Worm (Caenorhabditis elegans) whole organism, young adult: ENCODE measurements around the gene srz-1.

ENCODE experiments used
- B0019.2 ChIP-seq: fragments of 200-800 bp; sonication (Bioruptor generic); conservative IDR thresholded peaks from 2 replicates; pipeline ENCODE4 v1.3.6; 2022; ENCODE audit warnings: missing genetic modification reagents, missing genetic modification characterization, missing compliant biosample characterization
- F22D6.2 ChIP-seq: sonication (generic microtip); optimal IDR thresholded peaks from 2 replicates; lab custom pipeline; 2016; ENCODE audit warnings: mild to moderate bottlenecking, missing genetic modification characterization, missing compliant biosample characterization
- F23B12.7 ChIP-seq: sonication (generic microtip); optimal IDR thresholded peaks from 2 replicates; lab custom pipeline; 2017; ENCODE audit warnings: missing genetic modification characterization, mild to moderate bottlenecking, missing compliant biosample characterization, antibody characterized with exemption, moderate library complexity; ENCODE audit not compliant: insufficient read depth
- F39B2.1 ChIP-seq: fragments of 200-800 bp; sonication (Bioruptor generic); IDR thresholded peaks from 2 replicates; pipeline ENCODE4 v1.3.6; 2022; ENCODE audit warnings: missing genetic modification reagents, missing genetic modification characterization, missing compliant biosample characterization
- F55B11.4 ChIP-seq: sonication (generic microtip); optimal IDR thresholded peaks from 2 replicates; lab custom pipeline; 2016; ENCODE audit warnings: missing compliant biosample characterization, missing genetic modification characterization, borderline replicate concordance; ENCODE audit not compliant: insufficient read depth
- F57C9.4 ChIP-seq: sonication (generic microtip); optimal IDR thresholded peaks from 2 replicates; lab custom pipeline; 2017; ENCODE audit warnings: mild to moderate bottlenecking, missing genetic modification characterization, missing compliant biosample characterization
- K11D2.4 ChIP-seq: fragments of 200-800 bp; sonication (Bioruptor generic); IDR thresholded peaks from 2 replicates; pipeline ENCODE4 v1.3.6; 2022; ENCODE audit warnings: missing genetic modification reagents, missing genetic modification characterization, missing compliant biosample characterization
- Y53F4B.3 ChIP-seq: fragments of 200-800 bp; sonication (Bioruptor generic); IDR thresholded peaks from 2 replicates; pipeline ENCODE4 v1.3.6; 2022; ENCODE audit warnings: missing genetic modification reagents, missing genetic modification characterization, missing compliant biosample characterization
- Y53G8AR.9 ChIP-seq: fragments of 200-800 bp; sonication (Bioruptor generic); conservative IDR thresholded peaks from 2 replicates; pipeline ENCODE4 v1.3.6; 2022; ENCODE audit warnings: missing genetic modification reagents, missing genetic modification characterization, missing compliant biosample characterization
- Y56A3A.18 ChIP-seq: fragments of 200-800 bp; sonication (Bioruptor generic); IDR thresholded peaks from 2 replicates; pipeline ENCODE4 v1.3.6; 2022; ENCODE audit warnings: missing genetic modification reagents, missing genetic modification characterization, missing compliant biosample characterization
- Y67H2A.10 ChIP-seq: fragments of 200-800 bp; sonication (Bioruptor generic); conservative IDR thresholded peaks from 2 replicates; pipeline ENCODE4 v1.3.6; 2022; ENCODE audit warnings: missing genetic modification reagents, missing genetic modification characterization, missing compliant biosample characterization
- Y95B8A.8 ChIP-seq: fragments of 200-800 bp; sonication (Bioruptor generic); IDR thresholded peaks from 2 replicates; pipeline ENCODE4 v1.3.6; 2022; ENCODE audit warnings: missing genetic modification reagents, missing genetic modification characterization, missing compliant biosample characterization
- aptf-2 ChIP-seq: fragments of 200-800 bp; sonication (Bioruptor generic); conservative IDR thresholded peaks from 2 replicates; pipeline ENCODE4 v1.3.6; 2022; ENCODE audit warnings: missing genetic modification reagents, missing genetic modification characterization, missing compliant biosample characterization
- aptf-3 ChIP-seq: fragments of 200-800 bp; sonication (Bioruptor generic); IDR thresholded peaks from 2 replicates; pipeline ENCODE4 v1.3.6; 2022; ENCODE audit warnings: missing genetic modification characterization, missing compliant biosample characterization
- atf-7 ChIP-seq: sonication (generic microtip); optimal IDR thresholded peaks from 2 replicates; lab custom pipeline; 2017; ENCODE audit warnings: mild to moderate bottlenecking, missing genetic modification characterization, missing compliant biosample characterization
- athp-1 ChIP-seq: sonication (generic microtip); optimal IDR thresholded peaks from 2 replicates; lab custom pipeline; 2017; ENCODE audit warnings: mild to moderate bottlenecking, missing genetic modification characterization, missing compliant biosample characterization
- attf-3 ChIP-seq: fragments of 200-800 bp; sonication (Bioruptor generic); conservative IDR thresholded peaks from 2 replicates; pipeline ENCODE4 v1.3.6; 2022; ENCODE audit warnings: missing genetic modification reagents, missing genetic modification characterization, missing compliant biosample characterization
- ceh-58 ChIP-seq: fragments of 200-800 bp; sonication (Bioruptor generic); IDR thresholded peaks from 2 replicates; pipeline ENCODE4 v1.3.6; 2022; ENCODE audit warnings: missing genetic modification characterization, missing compliant biosample characterization
- dox-1 ChIP-seq: fragments of 200-800 bp; sonication (Bioruptor generic); IDR thresholded peaks from 2 replicates; pipeline ENCODE4 v1.3.6; 2022; ENCODE audit warnings: missing genetic modification reagents, missing genetic modification characterization, missing compliant biosample characterization
- dpff-1 ChIP-seq: sonication (generic microtip); optimal IDR thresholded peaks from 2 replicates; lab custom pipeline; 2017; ENCODE audit warnings: mild to moderate bottlenecking, missing genetic modification characterization, missing compliant biosample characterization
- dpl-1 ChIP-seq: fragments of 150-350 bp; optimal IDR thresholded peaks from 2 replicates; lab custom pipeline; 2014; ENCODE audit warnings: missing biosample characterization, missing genetic modification reagents, missing genetic modification characterization
- efl-1 ChIP-seq: fragments of 150-350 bp; optimal IDR thresholded peaks from 2 replicates; lab custom pipeline; 2014; ENCODE audit warnings: missing biosample characterization, missing genetic modification reagents, missing genetic modification characterization
- egl-44 ChIP-seq: fragments of 200-800 bp; sonication (Bioruptor generic); IDR thresholded peaks from 2 replicates; pipeline ENCODE4 v1.3.6; 2022; ENCODE audit warnings: missing genetic modification reagents, missing genetic modification characterization, missing compliant biosample characterization
- egrh-3 ChIP-seq: fragments of 200-800 bp; sonication (Bioruptor generic); IDR thresholded peaks from 2 replicates; pipeline ENCODE4 v1.3.6; 2022; ENCODE audit warnings: missing genetic modification reagents, missing genetic modification characterization, missing compliant biosample characterization
- ekl-4 ChIP-seq: fragments of 200-800 bp; sonication (Bioruptor generic); IDR thresholded peaks from 2 replicates; pipeline ENCODE4 v1.3.6; 2022; ENCODE audit warnings: missing genetic modification reagents, missing genetic modification characterization, missing compliant biosample characterization
- hlh-12 ChIP-seq: sonication (generic microtip); optimal IDR thresholded peaks from 2 replicates; lab custom pipeline; 2016; ENCODE audit warnings: missing genetic modification characterization, missing compliant biosample characterization
- hlh-26 ChIP-seq: fragments of 200-800 bp; sonication (Bioruptor generic); conservative IDR thresholded peaks from 2 replicates; pipeline ENCODE4 v1.3.6; 2022; ENCODE audit warnings: missing genetic modification reagents, missing genetic modification characterization, missing compliant biosample characterization
- lag-1 ChIP-seq: fragments of 200-800 bp; sonication (Bioruptor generic); IDR thresholded peaks from 2 replicates; pipeline ENCODE4 v1.3.6; 2022; ENCODE audit warnings: missing genetic modification reagents, missing genetic modification characterization, missing compliant biosample characterization
- lin-26 ChIP-seq: fragments of 200-800 bp; sonication (Bioruptor generic); IDR thresholded peaks from 2 replicates; pipeline ENCODE4 v1.3.6; 2022; ENCODE audit warnings: missing genetic modification reagents, missing genetic modification characterization, missing compliant biosample characterization
- lin-54 ChIP-seq: fragments of 200-800 bp; sonication (Bioruptor generic); optimal IDR thresholded peaks from 2 replicates; lab custom pipeline; 2018; ENCODE audit warnings: mild to moderate bottlenecking, missing genetic modification characterization, missing compliant biosample characterization
- lir-1 ChIP-seq: fragments of 200-800 bp; sonication (Bioruptor generic); conservative IDR thresholded peaks from 2 replicates; pipeline ENCODE4 v1.3.6; 2022; ENCODE audit warnings: missing genetic modification reagents, missing genetic modification characterization, missing compliant biosample characterization
- madf-3 ChIP-seq: fragments of 200-800 bp; sonication (Bioruptor generic); IDR thresholded peaks from 2 replicates; pipeline ENCODE4 v1.3.6; 2022; ENCODE audit warnings: missing genetic modification reagents, missing genetic modification characterization, missing compliant biosample characterization
- madf-8 ChIP-seq: fragments of 200-800 bp; sonication (Bioruptor generic); conservative IDR thresholded peaks from 2 replicates; pipeline ENCODE4 v1.3.6; 2022; ENCODE audit warnings: missing genetic modification reagents, missing genetic modification characterization, missing compliant biosample characterization
- mcd-1 ChIP-seq: fragments of 200-800 bp; sonication (Bioruptor generic); IDR thresholded peaks from 2 replicates; pipeline ENCODE4 v1.3.6; 2022; ENCODE audit warnings: missing genetic modification reagents, missing genetic modification characterization, missing compliant biosample characterization
- mel-28 ChIP-seq: sonication (generic microtip); optimal IDR thresholded peaks from 2 replicates; lab custom pipeline; 2016; ENCODE audit warnings: borderline replicate concordance, mild to moderate bottlenecking, missing genetic modification characterization, missing compliant biosample characterization
- mes-4 ChIP-seq: sonication (generic microtip); optimal IDR thresholded peaks from 2 replicates; lab custom pipeline; 2016; ENCODE audit warnings: missing genotype, missing genetic modification characterization, missing compliant biosample characterization
- nfya-2 ChIP-seq: fragments of 200-800 bp; sonication (Bioruptor generic); IDR thresholded peaks from 2 replicates; pipeline ENCODE4 v1.3.6; 2022; ENCODE audit warnings: missing genetic modification reagents, missing genetic modification characterization, missing compliant biosample characterization
- nhr-179 ChIP-seq: sonication (generic microtip); optimal IDR thresholded peaks from 2 replicates; lab custom pipeline; 2016; ENCODE audit warnings: mild to moderate bottlenecking, missing genetic modification characterization, missing compliant biosample characterization
- rpc-1 ChIP-seq, 2 experiments: fragments of 150-350 bp in 1 of 2; sonication (generic microtip) in 1 of 2; optimal IDR thresholded peaks; 2 replicates each; lab custom pipeline; 2014 to 2018; ENCODE audit warnings: missing biosample characterization in 1 of 2, missing genetic modification characterization in 1 of 2, missing genetic modification reagents in 1 of 2, missing genotype in 1 of 2
- snpc-1.3 ChIP-seq: sonication (generic microtip); optimal IDR thresholded peaks from 2 replicates; lab custom pipeline; 2017; ENCODE audit warnings: missing genetic modification characterization, mild to moderate bottlenecking, missing compliant biosample characterization, antibody characterized with exemption, moderate library complexity, missing genotype, missing genetic modification reagents; ENCODE audit not compliant: insufficient read depth
- tbx-9 ChIP-seq: sonication (generic microtip); optimal IDR thresholded peaks from 2 replicates; lab custom pipeline; 2016; ENCODE audit warnings: borderline replicate concordance, missing genetic modification characterization, inconsistent platforms, missing compliant biosample characterization
- tlf-1 ChIP-seq: fragments of 200-800 bp; sonication (Bioruptor generic); optimal IDR thresholded peaks from 2 replicates; lab custom pipeline; 2018; ENCODE audit warnings: mild to moderate bottlenecking, missing genetic modification characterization, missing compliant biosample characterization
- unc-62 ChIP-seq: fragments of 150-350 bp; optimal IDR thresholded peaks from 2 replicates; lab custom pipeline; 2014; ENCODE audit warnings: missing biosample characterization, missing genetic modification reagents, missing genetic modification characterization
- xnd-1 ChIP-seq: sonication (generic microtip); optimal IDR thresholded peaks from 2 replicates; lab custom pipeline; 2016; ENCODE audit warnings: missing genotype, missing genetic modification reagents, missing genetic modification characterization, missing compliant biosample characterization
- ztf-26 ChIP-seq: sonication (generic microtip); optimal IDR thresholded peaks from 2 replicates; lab custom pipeline; 2017; ENCODE audit warnings: missing genetic modification characterization, missing compliant biosample characterization
- ztf-3 ChIP-seq: fragments of 200-800 bp; sonication (Bioruptor generic); optimal IDR thresholded peaks from 2 replicates; lab custom pipeline; 2018; ENCODE audit warnings: mild to moderate bottlenecking, missing genetic modification characterization, missing compliant biosample characterization
- ztf-6 ChIP-seq: fragments of 200-800 bp; sonication (Bioruptor generic); IDR thresholded peaks from 2 replicates; pipeline ENCODE4 v1.3.6; 2022; ENCODE audit warnings: missing genetic modification reagents, missing genetic modification characterization, missing compliant biosample characterization

Gene srz-1

DNA sequence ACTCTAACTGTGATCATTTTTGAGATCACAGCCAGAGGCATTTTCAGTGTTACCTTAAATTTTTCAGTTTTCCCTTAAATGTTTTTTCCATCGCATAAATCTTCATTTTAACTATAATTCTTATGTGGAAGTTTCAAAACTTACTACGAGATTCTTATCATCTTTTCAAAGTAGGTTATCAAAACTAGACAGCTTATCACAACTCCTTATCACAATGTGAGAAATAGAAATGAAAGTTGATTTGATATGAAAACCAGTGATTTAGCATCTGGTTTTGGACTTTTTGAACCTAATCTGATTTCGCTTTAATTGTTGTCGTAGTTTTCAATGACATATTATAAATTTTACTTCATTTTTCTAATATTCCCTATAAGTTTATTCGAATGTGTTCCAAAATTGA lies 39.7 kb upstream of the srz-1 start, which contains the start of gene mltn-11:
TSS of gene mltn-11 (plus strand) at position 276 of the 400 bp plus-strand sequence.
- no peak for TF ChIP-seq atf-7 (tag; lab: Kevin White, UChicago)
- no peak for TF ChIP-seq xnd-1 (tag; lab: Kevin White, UChicago)
- TF ChIP-seq attf-3: no peak
- no peak for TF ChIP-seq tlf-1 (GFP tag; lab: Kevin White, UChicago)
- TF ChIP-seq F57C9.4 (tag; lab: Kevin White, UChicago): no peak
- TF ChIP-seq aptf-3 (GFP tag; lab: Robert Waterston, UW): no peak
- TF ChIP-seq mel-28 (tag; lab: Kevin White, UChicago): no peak
- TF ChIP-seq Y53G8AR.9: no peak
- no peak for TF ChIP-seq dpff-1 (tag; lab: Kevin White, UChicago)
- TF ChIP-seq mes-4 (tag; lab: Kevin White, UChicago): no peak
- TF ChIP-seq egl-44 (GFP tag; lab: Robert Waterston, UW): no peak
- no peak for TF ChIP-seq tbx-9

DNA sequence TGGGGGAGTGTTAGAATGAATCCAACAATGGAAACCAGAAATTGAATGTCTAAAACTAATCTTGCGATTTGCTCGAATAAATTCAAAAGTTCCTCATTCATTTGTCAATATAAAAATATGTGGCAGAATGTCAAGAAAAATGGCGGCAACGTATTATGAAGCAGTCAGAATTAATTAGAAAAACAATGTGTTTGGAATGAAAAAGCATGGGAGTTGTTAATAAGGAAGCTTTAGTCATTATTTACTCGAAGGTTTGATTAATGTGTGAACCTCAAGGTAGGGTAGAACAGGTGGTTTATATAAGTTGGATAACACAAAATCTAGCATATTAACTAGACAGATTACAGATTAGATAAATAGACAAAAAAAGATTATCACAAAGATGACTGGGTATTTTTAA lies 37.4 kb upstream of the srz-1 start, which contains the start of gene srw-76:
TSS of gene srw-76 (minus strand) at position 101 of the 400 bp plus-strand sequence.
- TF ChIP-seq aptf-2 (no peak), dpl-1 (no peak), lin-54 (no peak), Y95B8A.8 (GFP tag; lab: Robert Waterston, UW) (no peak), ekl-4 (GFP tag; lab: Robert Waterston, UW) (no peak), ztf-6 (no peak), Y56A3A.18 (GFP tag; lab: Robert Waterston, UW) (no peak), lir-1 (GFP tag; lab: Robert Waterston, UW) (no peak), nhr-179 (tag; lab: Kevin White, UChicago) (no peak), tbx-9 (no peak), dpff-1 (tag; lab: Kevin White, UChicago) (no peak), lin-26 (GFP tag; lab: Robert Waterston, UW) (no peak), egrh-3 (GFP tag; lab: Robert Waterston, UW) (no peak), F22D6.2 (tag; lab: Kevin White, UChicago) (no peak), snpc-1.3 (no peak), dox-1 (GFP tag; lab: Robert Waterston, UW) (no peak), attf-3 (no peak), F39B2.1 (GFP tag; lab: Robert Waterston, UW) (no peak), F23B12.7 (no peak), hlh-12 (tag; lab: Kevin White, UChicago) (no peak)
- TF ChIP-seq, all 124 proteins: peak for 0

DNA sequence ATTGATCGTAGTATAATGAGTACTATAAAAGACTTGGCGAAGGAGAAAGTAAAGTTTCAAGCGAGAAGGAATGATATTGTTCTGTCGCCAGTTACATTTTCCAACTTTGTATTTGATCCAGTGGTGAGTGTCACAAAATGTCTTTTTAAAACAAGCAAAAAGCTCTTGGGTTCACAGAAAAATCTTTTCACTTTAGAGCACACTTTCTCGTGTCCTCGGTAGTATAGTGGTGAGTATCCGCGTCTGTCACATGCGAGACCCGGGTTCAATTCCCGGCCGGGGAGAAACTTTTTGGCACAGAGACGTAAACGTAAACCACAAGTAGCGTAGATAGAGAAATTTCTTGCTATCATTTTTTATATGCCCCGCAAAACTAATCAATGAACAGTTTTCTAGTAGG lies 35.3 kb upstream of the srz-1 start:
- TF ChIP-seq unc-62 (no peak), B0019.2 (GFP tag; lab: Robert Waterston, UW) (no peak), nfya-2 (GFP tag; lab: Robert Waterston, UW) (no peak), mcd-1 (0 out of 2 replicates have a peak, but pooled peaks have one; percentile 15), attf-3 (no peak), snpc-1.3 (no peak), nhr-179 (tag; lab: Kevin White, UChicago) (no peak), efl-1 (GFP tag; lab: Kevin White, UChicago) (no peak), dpff-1 (tag; lab: Kevin White, UChicago) (no peak), lag-1 (GFP tag; lab: Robert Waterston, UW) (no peak), madf-8 (GFP tag; lab: Robert Waterston, UW) (no peak), ztf-3 (GFP tag; lab: Kevin White, UChicago) (no peak), F55B11.4 (tag; lab: Kevin White, UChicago) (no peak), hlh-26 (GFP tag; lab: Robert Waterston, UW) (no peak), Y67H2A.10 (GFP tag; lab: Robert Waterston, UW) (no peak), madf-3 (GFP tag; lab: Robert Waterston, UW) (no peak), Y53F4B.3 (GFP tag; lab: Robert Waterston, UW) (no peak), K11D2.4 (GFP tag; lab: Robert Waterston, UW) (no peak), rpc-1 (optimal IDR thresholded peaks at IDR 0.05; lab: Kevin White, UChicago) (peak; percentile 70), rpc-1 (tag; optimal IDR thresholded peaks at IDR 0.05; lab: Kevin White, UChicago) (peak; percentile 85), athp-1 (tag; lab: Kevin White, UChicago) (peak; percentile 7), ceh-58 (GFP tag; lab: Robert Waterston, UW) (no peak), ztf-26 (no peak), aptf-2 (no peak)
